Worm (Caenorhabditis elegans) whole organism, L4 larva: ENCODE measurements around the gene snb-5.

Source experiments
- F37D6.2 ChIP-seq: sonication (generic microtip); optimal IDR thresholded peaks from 2 replicates; lab custom pipeline; 2016; ENCODE audit warnings: mild to moderate bottlenecking, missing genetic modification characterization, missing compliant biosample characterization
- F44E2.7 ChIP-seq: fragments of 200-800 bp; sonication (Bioruptor generic); IDR thresholded peaks from 2 replicates; pipeline ENCODE4 v2.1.2; 2022; ENCODE audit warnings: missing genetic modification characterization, missing compliant biosample characterization
- R02D3.7 ChIP-seq: fragments of 150-350 bp; sonication (generic microtip); optimal IDR thresholded peaks from 3 replicates; lab custom pipeline; 2014; ENCODE audit warnings: missing biosample characterization, missing genetic modification characterization
- T20F7.1 ChIP-seq: fragments of 200-800 bp; sonication (Bioruptor generic); optimal IDR thresholded peaks from 2 replicates; lab custom pipeline; 2018; ENCODE audit warnings: mild to moderate bottlenecking, missing genetic modification characterization, missing compliant biosample characterization
- T26A8.4 ChIP-seq: fragments of 200-800 bp; sonication (Bioruptor generic); IDR thresholded peaks from 2 replicates; pipeline ENCODE4 v1.3.6; 2022; ENCODE audit warnings: missing genetic modification characterization, missing compliant biosample characterization
- Y48G9A.11 ChIP-seq: fragments of 200-800 bp; sonication (Bioruptor generic); IDR thresholded peaks from 2 replicates; pipeline ENCODE4 v1.3.6; 2022; ENCODE audit warnings: missing genetic modification reagents, missing genetic modification characterization, missing compliant biosample characterization
- Y75B8A.6 ChIP-seq: fragments of 200-800 bp; sonication (Bioruptor generic); IDR thresholded peaks from 2 replicates; pipeline ENCODE4 v1.3.6; 2022; ENCODE audit warnings: missing genetic modification reagents, missing genetic modification characterization, missing compliant biosample characterization
- ceh-28 ChIP-seq: fragments of 150-350 bp; optimal IDR thresholded peaks from 2 replicates; lab custom pipeline; 2014; ENCODE audit warnings: missing biosample characterization, missing genetic modification reagents, missing genetic modification characterization
- ceh-32 ChIP-seq: sonication (generic microtip); optimal IDR thresholded peaks from 2 replicates; lab custom pipeline; 2016; ENCODE audit warnings: mild to moderate bottlenecking, missing genetic modification characterization, missing compliant biosample characterization; ENCODE audit not compliant: poor library complexity
- ctbp-1 ChIP-seq: fragments of 200-800 bp; sonication (Bioruptor generic); IDR thresholded peaks from 2 replicates; pipeline ENCODE4 v1.3.6; 2022; ENCODE audit warnings: missing genetic modification reagents, missing genetic modification characterization, missing compliant biosample characterization
- daf-16 ChIP-seq, 3 experiments: sonication (generic microtip); optimal IDR thresholded peaks; 2 replicates each; lab custom pipeline; 2016 to 2017; ENCODE audit warnings: missing genetic modification characterization in 3 of 3, missing genetic modification reagents in 3 of 3, mild to moderate bottlenecking in 2 of 3, missing compliant biosample characterization in 2 of 3, missing biosample characterization in 1 of 3, moderate library complexity in 1 of 3
- daf-19 ChIP-seq: fragments of 200-800 bp; sonication (Bioruptor generic); conservative IDR thresholded peaks from 2 replicates; pipeline ENCODE4 v1.3.6; 2022; ENCODE audit warnings: missing genetic modification characterization, missing compliant biosample characterization
- daf-8 ChIP-seq: fragments of 200-800 bp; sonication (Bioruptor generic); IDR thresholded peaks from 2 replicates; pipeline ENCODE4 v1.3.6; 2022; ENCODE audit warnings: missing genetic modification characterization, missing compliant biosample characterization
- dmd-6 ChIP-seq: fragments of 200-800 bp; sonication (Bioruptor generic); IDR thresholded peaks from 2 replicates; pipeline ENCODE4 v1.3.6; 2022; ENCODE audit warnings: missing genetic modification reagents, missing genetic modification characterization, missing compliant biosample characterization
- dmd-8 ChIP-seq: fragments of 200-800 bp; sonication (Bioruptor generic); IDR thresholded peaks from 2 replicates; pipeline ENCODE4 v1.3.6; 2022; ENCODE audit warnings: missing genetic modification characterization, missing compliant biosample characterization
- dpl-1 ChIP-seq: fragments of 150-350 bp; optimal IDR thresholded peaks from 2 replicates; lab custom pipeline; 2014; ENCODE audit warnings: missing biosample characterization, missing genetic modification reagents, missing genetic modification characterization
- duxl-1 ChIP-seq: sonication (generic microtip); optimal IDR thresholded peaks from 2 replicates; lab custom pipeline; 2016; ENCODE audit warnings: mild to moderate bottlenecking, missing genetic modification characterization, moderate library complexity, missing compliant biosample characterization; ENCODE audit not compliant: poor library complexity
- egl-43 ChIP-seq: fragments of 200-800 bp; sonication (Bioruptor generic); IDR thresholded peaks from 2 replicates; pipeline ENCODE4 v1.3.6; 2022; ENCODE audit warnings: missing genetic modification reagents, missing genetic modification characterization, missing compliant biosample characterization
- fkh-10 ChIP-seq: fragments of 150-350 bp; optimal IDR thresholded peaks from 2 replicates; lab custom pipeline; 2014; ENCODE audit warnings: missing biosample characterization, missing genetic modification reagents, missing genetic modification characterization
- hlh-11 ChIP-seq: fragments of 200-800 bp; sonication (Bioruptor generic); optimal IDR thresholded peaks from 2 replicates; lab custom pipeline; 2018; ENCODE audit warnings: mild to moderate bottlenecking, missing genetic modification characterization, missing compliant biosample characterization
- jun-1 ChIP-seq: fragments of 150-350 bp; optimal IDR thresholded peaks from 2 replicates; lab custom pipeline; 2014; ENCODE audit warnings: missing biosample characterization, missing genetic modification reagents, missing genetic modification characterization
- lim-7 ChIP-seq: fragments of 200-800 bp; sonication (Bioruptor generic); IDR thresholded peaks from 2 replicates; pipeline ENCODE4 v1.3.6; 2022; ENCODE audit warnings: missing genetic modification characterization, missing compliant biosample characterization
- lin-15B ChIP-seq: fragments of 150-350 bp; sonication (generic microtip); optimal IDR thresholded peaks from 3 replicates; lab custom pipeline; 2014; ENCODE audit warnings: missing biosample characterization, missing genetic modification characterization
- lin-38 ChIP-seq: fragments of 200-800 bp; sonication (Bioruptor generic); IDR thresholded peaks from 2 replicates; pipeline ENCODE4 v1.3.6; 2022; ENCODE audit warnings: missing genetic modification reagents, missing genetic modification characterization, missing compliant biosample characterization
- lin-39 ChIP-seq: fragments of 150-350 bp; optimal IDR thresholded peaks from 2 replicates; lab custom pipeline; 2014; ENCODE audit warnings: missing biosample characterization, missing genetic modification reagents, missing genetic modification characterization
- madf-5 ChIP-seq, 2 experiments: fragments of 200-800 bp; sonication (Bioruptor generic); IDR thresholded peaks; 2 replicates each; pipeline ENCODE4 v1.3.6; 2022; ENCODE audit warnings: missing compliant biosample characterization in 2 of 2, missing genetic modification characterization in 2 of 2
- mdl-1 ChIP-seq, 2 experiments: fragments of 150-350 bp in 1 of 2; sonication (generic microtip) in 1 of 2; optimal IDR thresholded peaks; 2 replicates each; lab custom pipeline; 2014 to 2017; ENCODE audit warnings: missing biosample characterization in 2 of 2, missing genetic modification characterization in 2 of 2
- mdt-29 ChIP-seq: fragments of 200-800 bp; sonication (Bioruptor generic); IDR thresholded peaks from 2 replicates; pipeline ENCODE4 v1.3.6; 2022; ENCODE audit warnings: missing genetic modification reagents, missing genetic modification characterization, missing compliant biosample characterization
- mes-2 ChIP-seq: sonication (generic microtip); optimal IDR thresholded peaks from 2 replicates; lab custom pipeline; 2016; ENCODE audit warnings: missing genotype, mild to moderate bottlenecking, missing genetic modification characterization, missing compliant biosample characterization; ENCODE audit not compliant: poor library complexity, severe bottlenecking
- nhr-10 ChIP-seq: fragments of 150-350 bp; optimal IDR thresholded peaks from 2 replicates; lab custom pipeline; 2014; ENCODE audit warnings: missing biosample characterization, missing genetic modification characterization
- nhr-102 ChIP-seq: sonication (generic microtip); optimal IDR thresholded peaks from 2 replicates; lab custom pipeline; 2016; ENCODE audit warnings: mild to moderate bottlenecking, missing genetic modification characterization, moderate library complexity, missing compliant biosample characterization
- nhr-11 ChIP-seq: fragments of 150-350 bp; optimal IDR thresholded peaks from 2 replicates; lab custom pipeline; 2014; ENCODE audit warnings: missing biosample characterization, missing genetic modification characterization
- nhr-111 ChIP-seq: fragments of 200-800 bp; sonication (Bioruptor generic); optimal IDR thresholded peaks from 2 replicates; lab custom pipeline; 2018; ENCODE audit warnings: mild to moderate bottlenecking, missing genetic modification characterization, missing compliant biosample characterization
- nhr-237 ChIP-seq: sonication (generic microtip); optimal IDR thresholded peaks from 2 replicates; lab custom pipeline; 2017; ENCODE audit warnings: missing biosample characterization, missing genetic modification characterization
- nhr-28 ChIP-seq: fragments of 150-350 bp; optimal IDR thresholded peaks from 2 replicates; lab custom pipeline; 2014; ENCODE audit warnings: missing biosample characterization, missing genetic modification characterization
- nhr-42 ChIP-seq: fragments of 200-800 bp; sonication (Bioruptor generic); IDR thresholded peaks from 2 replicates; pipeline ENCODE4 v1.3.6; 2022; ENCODE audit warnings: missing genetic modification characterization, missing compliant biosample characterization
- nhr-48 ChIP-seq: sonication (generic microtip); optimal IDR thresholded peaks from 2 replicates; lab custom pipeline; 2016; ENCODE audit warnings: mild to moderate bottlenecking, missing genetic modification characterization, missing compliant biosample characterization
- nhr-6 ChIP-seq: fragments of 150-350 bp; optimal IDR thresholded peaks from 2 replicates; lab custom pipeline; 2014; ENCODE audit warnings: missing biosample characterization, missing genetic modification characterization
- nhr-76 ChIP-seq: fragments of 150-350 bp; optimal IDR thresholded peaks from 2 replicates; lab custom pipeline; 2014; ENCODE audit warnings: missing biosample characterization, missing genetic modification characterization
- pha-4 ChIP-seq, 2 experiments: fragments of 150-350 bp in 1 of 2; fragments of 200-800 bp in 1 of 2; sonication (Bioruptor generic) in 1 of 2; IDR thresholded peaks in 1 of 2; optimal IDR thresholded peaks in 1 of 2; 2 replicates each; pipeline versions ENCODE4 v1.3.6 to Lab custom; 2014 to 2022; ENCODE audit warnings: missing genetic modification characterization in 2 of 2, missing genetic modification reagents in 2 of 2, missing biosample characterization in 1 of 2, missing compliant biosample characterization in 1 of 2
- sdz-12 ChIP-seq: fragments of 200-800 bp; sonication (Bioruptor generic); optimal IDR thresholded peaks from 2 replicates; lab custom pipeline; 2018; ENCODE audit warnings: mild to moderate bottlenecking, missing genetic modification characterization, missing compliant biosample characterization
- skn-1 ChIP-seq: fragments of 150-350 bp; optimal IDR thresholded peaks from 2 replicates; lab custom pipeline; 2014; ENCODE audit warnings: missing biosample characterization, missing genetic modification characterization
- spr-1 ChIP-seq: sonication (generic microtip); optimal IDR thresholded peaks from 2 replicates; lab custom pipeline; 2016; ENCODE audit warnings: mild to moderate bottlenecking, missing genetic modification characterization, missing compliant biosample characterization
- spr-3 ChIP-seq: fragments of 200-800 bp; sonication (Bioruptor generic); optimal IDR thresholded peaks from 2 replicates; lab custom pipeline; 2018; ENCODE audit warnings: mild to moderate bottlenecking, missing genetic modification characterization, missing compliant biosample characterization
- tag-97 ChIP-seq: fragments of 200-800 bp; sonication (Bioruptor generic); IDR thresholded peaks from 2 replicates; pipeline ENCODE4 v1.3.6; 2022; ENCODE audit warnings: missing genetic modification characterization, missing compliant biosample characterization
- unc-39 ChIP-seq: sonication (generic microtip); optimal IDR thresholded peaks from 2 replicates; lab custom pipeline; 2017; ENCODE audit warnings: missing biosample characterization, missing genetic modification characterization
- unc-62 ChIP-seq, 3 experiments: fragments of 150-350 bp in 1 of 3; sonication (generic microtip); optimal IDR thresholded peaks in 2 of 3; peaks in 1 of 3; 1 replicate in 1 of 3; 2 replicates in 2 of 3; lab custom pipeline; 2014 to 2017; ENCODE audit warnings: missing biosample characterization in 3 of 3, missing genetic modification characterization in 3 of 3, missing genetic modification reagents in 3 of 3, missing genotype in 1 of 3
- zag-1 ChIP-seq: fragments of 150-350 bp; optimal IDR thresholded peaks from 2 replicates; lab custom pipeline; 2014; ENCODE audit warnings: missing biosample characterization, missing genetic modification characterization
- zfp-2 ChIP-seq: sonication (generic microtip); optimal IDR thresholded peaks from 2 replicates; lab custom pipeline; 2016; ENCODE audit warnings: mild to moderate bottlenecking, missing genetic modification characterization, missing compliant biosample characterization
- zip-11 ChIP-seq: fragments of 200-800 bp; sonication (Bioruptor generic); IDR thresholded peaks from 2 replicates; pipeline ENCODE4 v1.3.6; 2022; ENCODE audit warnings: missing genetic modification characterization, missing compliant biosample characterization
- zip-2 ChIP-seq: fragments of 150-350 bp; optimal IDR thresholded peaks from 2 replicates; lab custom pipeline; 2014; ENCODE audit warnings: missing biosample characterization, missing genetic modification characterization

Gene snb-5

ce11 chrIII:8242809-8243208 is 40.0 kb downstream of the snb-5 start, which contains the start of gene C02F5.12 (continued):
- peak; percentile 9 for TF ChIP-seq nhr-48 (tag; lab: Kevin White, UChicago)
- no peak for TF ChIP-seq R02D3.7 (tag; lab: Kevin White, UChicago)
- no peak for TF ChIP-seq daf-19 (GFP tag; lab: Robert Waterston, UW)
- 0 out of 2 replicates have a peak, but pooled peaks have one; percentile 45 for TF ChIP-seq dmd-8 (GFP tag; lab: Robert Waterston, UW)
- no peak for TF ChIP-seq nhr-6 (tag; lab: Kevin White, UChicago)
- no peak for TF ChIP-seq dpl-1 (GFP tag; lab: Kevin White, UChicago)
- TF ChIP-seq nhr-11 (tag; lab: Kevin White, UChicago), result peak; percentile 48
- no peak for TF ChIP-seq daf-16 (GFP tag; optimal IDR thresholded peaks at IDR 0.05; lab: Kevin White, UChicago)
- TF ChIP-seq daf-16 (tag; optimal IDR thresholded peaks at IDR 0.05; lab: Kevin White, UChicago), result peak; percentile 39
- TF ChIP-seq zip-11 (GFP tag; lab: Robert Waterston, UW), result no peak
- TF ChIP-seq T26A8.4 (GFP tag; lab: Robert Waterston, UW), result no peak
- TF ChIP-seq nhr-10 (tag; lab: Kevin White, UChicago), result no peak
- TF ChIP-seq F44E2.7 (GFP tag; lab: Robert Waterston, UW), result no peak
- peak; percentile 20 for TF ChIP-seq T20F7.1
- TF ChIP-seq ceh-32 (tag; lab: Kevin White, UChicago), result no peak
- TF ChIP-seq madf-5 (GFP tag; IDR thresholded peaks at IDR 0.05; lab: Robert Waterston, UW), result no peak
- TF ChIP-seq unc-62 (GFP tag; optimal IDR thresholded peaks at IDR 0.05 in 1 of 2; lab: Kevin White, UChicago), result no peak
- TF ChIP-seq unc-62 (tag; optimal IDR thresholded peaks at IDR 0.05; lab: Kevin White, UChicago), result no peak
- no peak for TF ChIP-seq jun-1 (tag; lab: Kevin White, UChicago)
- TF ChIP-seq nhr-111 (GFP tag; lab: Kevin White, UChicago), result no peak
- no peak for TF ChIP-seq skn-1
- no peak for TF ChIP-seq spr-3
- no peak for TF ChIP-seq sdz-12 (GFP tag; lab: Kevin White, UChicago)
- no peak for TF ChIP-seq tag-97 (GFP tag; lab: Robert Waterston, UW)
- TF ChIP-seq F37D6.2 (tag; lab: Kevin White, UChicago), result no peak
- no peak for TF ChIP-seq lin-15B (tag; lab: Kevin White, UChicago)
- TF ChIP-seq mdl-1 (tag; optimal IDR thresholded peaks at IDR 0.05; lab: Kevin White, UChicago), result no peak
- TF ChIP-seq lin-39 (tag; lab: Kevin White, UChicago), result no peak
- no peak for TF ChIP-seq egl-43 (GFP tag; lab: Robert Waterston, UW)
- TF ChIP-seq Y48G9A.11, result no peak
- TF ChIP-seq pha-4 (GFP tag; IDR thresholded peaks at IDR 0.05; lab: Robert Waterston, UW), result no peak
- TF ChIP-seq pha-4 (tag; optimal IDR thresholded peaks at IDR 0.05; lab: Kevin White, UChicago), result no peak
- TF ChIP-seq nhr-102 (tag; lab: Kevin White, UChicago), result no peak
- TF ChIP-seq zag-1, result no peak
- TF ChIP-seq hlh-11, result peak; percentile 64
- TF ChIP-seq zip-2 (tag; lab: Kevin White, UChicago), result no peak
- no peak for TF ChIP-seq zfp-2 (tag; lab: Kevin White, UChicago)
- no peak for TF ChIP-seq ceh-28 (tag; lab: Kevin White, UChicago)
- no peak for TF ChIP-seq mdt-29 (GFP tag; lab: Robert Waterston, UW)
- no peak for TF ChIP-seq nhr-76 (tag; lab: Kevin White, UChicago)
- no peak for TF ChIP-seq Y75B8A.6 (GFP tag; lab: Robert Waterston, UW)
- TF ChIP-seq lim-7 (GFP tag; lab: Robert Waterston, UW), result no peak
- no peak for TF ChIP-seq fkh-10 (GFP tag; lab: Kevin White, UChicago)
- TF ChIP-seq nhr-237 (tag; lab: Kevin White, UChicago), result no peak
- no peak for TF ChIP-seq unc-39 (tag; lab: Kevin White, UChicago)
- peak; percentile 51 for TF ChIP-seq lin-38 (GFP tag; lab: Robert Waterston, UW)
- peak; percentile 53 for TF ChIP-seq mes-2 (tag; lab: Kevin White, UChicago)
- no peak for TF ChIP-seq ctbp-1
- no peak for TF ChIP-seq duxl-1 (tag; lab: Kevin White, UChicago)
- peak; percentile 99 for TF ChIP-seq nhr-28 (tag; lab: Kevin White, UChicago)
- TF ChIP-seq nhr-42 (GFP tag; lab: Robert Waterston, UW), result no peak
- TF ChIP-seq dmd-6 (GFP tag; lab: Robert Waterston, UW), result peak; percentile 17; the same call in 1 of the 2 replicates
- no peak for TF ChIP-seq daf-8 (GFP tag; lab: Robert Waterston, UW)
- no peak for TF ChIP-seq spr-1
